Fruit fly (Drosophila melanogaster) whole organism, embryonic: ENCODE results near the gene CG45081.

ENCODE experiments used
- Bteb2 ChIP-seq: fragments of 200-800 bp; sonication (Bioruptor generic); optimal IDR thresholded peaks from 2 replicates; lab custom pipeline; 2016; ENCODE audit warnings: missing biosample characterization, missing genetic modification characterization
- CG10431 ChIP-seq: fragments of 200-800 bp; sonication (Bioruptor generic); optimal IDR thresholded peaks from 3 replicates; lab custom pipeline; 2018; ENCODE audit warnings: missing biosample characterization, mild to moderate bottlenecking, missing genetic modification characterization
- CG12769 ChIP-seq: fragments of 200-800 bp; sonication (Bioruptor generic); optimal IDR thresholded peaks from 2 replicates; lab custom pipeline; 2019; ENCODE audit warnings: missing biosample characterization, mild to moderate bottlenecking, missing genetic modification characterization, moderate library complexity
- CG13287 ChIP-seq: fragments of 200-800 bp; sonication (Bioruptor generic); IDR thresholded peaks from 2 replicates; pipeline ENCODE4 v1.3.6; 2022; ENCODE audit warnings: missing biosample characterization, missing genetic modification characterization; ENCODE audit not compliant: partially characterized antibody
- CG1602 ChIP-seq: fragments of 200-800 bp; sonication (Bioruptor generic); optimal IDR thresholded peaks from 3 replicates; lab custom pipeline; 2016; ENCODE audit warnings: missing biosample characterization, missing genetic modification characterization
- CG1603 ChIP-seq: fragments of 200-800 bp; sonication (Bioruptor generic); optimal IDR thresholded peaks from 2 replicates; lab custom pipeline; 2019; ENCODE audit warnings: missing biosample characterization, mild to moderate bottlenecking, missing genetic modification characterization, moderate library complexity
- CG2129 ChIP-seq: fragments of 200-800 bp; sonication (Bioruptor generic); IDR thresholded peaks from 2 replicates; pipeline ENCODE4 v1.3.6; 2022; ENCODE audit warnings: missing biosample characterization, missing genetic modification characterization; ENCODE audit not compliant: partially characterized antibody
- CG30431 ChIP-seq: fragments of 200-800 bp; sonication (Bioruptor generic); optimal IDR thresholded peaks from 2 replicates; lab custom pipeline; 2017; ENCODE audit warnings: missing biosample characterization, missing genetic modification characterization
- CG31441 ChIP-seq: fragments of 200-800 bp; sonication (Bioruptor generic); IDR thresholded peaks from 2 replicates; pipeline ENCODE4 v1.3.6; 2022; ENCODE audit warnings: missing biosample characterization, missing genetic modification characterization
- CG32772 ChIP-seq: fragments of 200-800 bp; sonication (Bioruptor generic); IDR thresholded peaks from 2 replicates; pipeline ENCODE4 v1.3.6; 2022; ENCODE audit warnings: missing biosample characterization, missing genetic modification characterization
- CG4404 ChIP-seq: fragments of 200-800 bp; sonication (Bioruptor generic); IDR thresholded peaks from 2 replicates; pipeline ENCODE4 v1.3.6; 2022; ENCODE audit warnings: missing biosample characterization, missing genetic modification characterization
- CG4617 ChIP-seq: fragments of 200-800 bp; sonication (Bioruptor generic); optimal IDR thresholded peaks from 3 replicates; lab custom pipeline; 2016; ENCODE audit warnings: missing biosample characterization, missing genetic modification characterization, borderline replicate concordance
- CG4707 ChIP-seq: fragments of 200-800 bp; sonication (Bioruptor generic); optimal IDR thresholded peaks from 2 replicates; lab custom pipeline; 2018; ENCODE audit warnings: missing biosample characterization, mild to moderate bottlenecking, missing genetic modification characterization, moderate library complexity
- CG4820 ChIP-seq: fragments of 200-800 bp; sonication (Bioruptor generic); optimal IDR thresholded peaks from 3 replicates; lab custom pipeline; 2016; ENCODE audit warnings: missing biosample characterization, missing genetic modification characterization
- CG6689 ChIP-seq: fragments of 200-800 bp; sonication (Bioruptor generic); IDR thresholded peaks from 2 replicates; pipeline ENCODE4 v1.3.6; 2022; ENCODE audit warnings: missing biosample characterization, missing genetic modification characterization
- CG7372 ChIP-seq: fragments of 200-800 bp; sonication (Bioruptor generic); IDR thresholded peaks from 2 replicates; pipeline ENCODE4 v1.3.6; 2022; ENCODE audit warnings: missing biosample characterization, missing genetic modification characterization
- Chrac-16 ChIP-seq: fragments of 200-800 bp; sonication (Bioruptor generic); optimal IDR thresholded peaks from 3 replicates; lab custom pipeline; 2016; ENCODE audit warnings: missing biosample characterization, missing genetic modification characterization
- Drgx ChIP-seq: fragments of 200-800 bp; sonication (Bioruptor generic); IDR thresholded peaks from 2 replicates; pipeline ENCODE4 v1.3.6; 2022; ENCODE audit warnings: missing biosample characterization, missing genetic modification characterization
- E2f1 ChIP-seq: fragments of 200-800 bp; sonication (Bioruptor generic); IDR thresholded peaks from 2 replicates; pipeline ENCODE4 v1.3.6; 2022; ENCODE audit warnings: missing biosample characterization, missing genetic modification characterization
- HHEX ChIP-seq: fragments of 200-800 bp; sonication (Bioruptor generic); optimal IDR thresholded peaks from 3 replicates; lab custom pipeline; 2017; ENCODE audit warnings: missing biosample characterization, mild to moderate bottlenecking, missing genetic modification characterization, missing genetic modification reagents
- NK7.1 ChIP-seq: fragments of 200-800 bp; sonication (Bioruptor generic); optimal IDR thresholded peaks from 3 replicates; lab custom pipeline; 2016; ENCODE audit warnings: missing biosample characterization, missing genetic modification characterization
- Ptx1 ChIP-seq: fragments of 200-800 bp; sonication (Bioruptor generic); IDR thresholded peaks from 2 replicates; pipeline ENCODE4 v1.3.6; 2022; ENCODE audit warnings: missing biosample characterization, missing genetic modification characterization
- Side ChIP-seq: fragments of 200-800 bp; sonication (Bioruptor generic); optimal IDR thresholded peaks from 2 replicates; lab custom pipeline; 2016; ENCODE audit warnings: missing biosample characterization, missing genetic modification characterization
- TFAM ChIP-seq: fragments of 200-800 bp; sonication (Bioruptor generic); optimal IDR thresholded peaks from 2 replicates; lab custom pipeline; 2017; ENCODE audit warnings: missing biosample characterization, missing genetic modification characterization, inconsistent platforms
- Trl ChIP-seq, 3 experiments: fragments of >200 bp in 2 of 3; fragments of 200-800 bp in 1 of 3; sonication (Bioruptor generic) in 1 of 3; optimal IDR thresholded peaks; 2 replicates in 1 of 3; 3 replicates in 2 of 3; lab custom pipeline; 2016 to 2017; ENCODE audit warnings: missing biosample characterization in 1 of 3, missing genetic modification characterization in 1 of 3
- ase ChIP-seq: fragments of 200-800 bp; sonication (Bioruptor generic); IDR thresholded peaks from 3 replicates; pipeline ENCODE4 v1.3.6; 2022; ENCODE audit warnings: missing biosample characterization, missing genetic modification characterization
- ash1 ChIP-seq: fragments of 200-800 bp; sonication (Bioruptor generic); optimal IDR thresholded peaks from 2 replicates; lab custom pipeline; 2018; ENCODE audit warnings: missing biosample characterization, mild to moderate bottlenecking, missing genetic modification characterization
- chm ChIP-seq: fragments of 200-800 bp; sonication (Bioruptor generic); IDR thresholded peaks from 2 replicates; pipeline ENCODE4 v1.3.6; 2022; ENCODE audit warnings: missing biosample characterization, missing genetic modification characterization
- dati ChIP-seq: fragments of 200-800 bp; sonication (Bioruptor generic); IDR thresholded peaks from 2 replicates; pipeline ENCODE4 v1.3.6; 2022; ENCODE audit warnings: missing biosample characterization, missing genetic modification characterization
- gce ChIP-seq: fragments of 200-800 bp; sonication (Bioruptor generic); IDR thresholded peaks from 3 replicates; pipeline ENCODE4 v1.3.6; 2022; ENCODE audit warnings: missing biosample characterization, missing genetic modification characterization
- hkb ChIP-seq, 2 experiments: fragments of 200-800 bp in 1 of 2; fragments of >200 bp in 1 of 2; sonication (Bioruptor generic) in 1 of 2; IDR thresholded peaks in 1 of 2; optimal IDR thresholded peaks in 1 of 2; 2 replicates each; pipeline versions ENCODE4 v1.3.6 to Lab custom; 2017 to 2022; ENCODE audit warnings: missing biosample characterization in 1 of 2, missing genetic modification characterization in 1 of 2
- knrl ChIP-seq: fragments of 200-800 bp; sonication (Bioruptor generic); IDR thresholded peaks from 3 replicates; pipeline ENCODE4 v1.3.6; 2022; ENCODE audit warnings: missing biosample characterization, missing genetic modification characterization; ENCODE audit not compliant: partially characterized antibody
- lab ChIP-seq: fragments of 200-800 bp; sonication (Bioruptor generic); optimal IDR thresholded peaks from 3 replicates; lab custom pipeline; 2017; ENCODE audit warnings: missing biosample characterization, missing genetic modification characterization, mild to moderate bottlenecking, moderate library complexity, missing genetic modification reagents
- lmd ChIP-seq: fragments of 200-800 bp; sonication (Bioruptor generic); IDR thresholded peaks from 2 replicates; pipeline ENCODE4 v1.3.6; 2022; ENCODE audit warnings: missing biosample characterization, missing genetic modification characterization
- nau ChIP-seq: fragments of 200-800 bp; sonication (Bioruptor generic); optimal IDR thresholded peaks from 3 replicates; lab custom pipeline; 2017; ENCODE audit warnings: missing biosample characterization, mild to moderate bottlenecking, missing genetic modification characterization, missing genetic modification reagents
- nmo ChIP-seq: fragments of 200-800 bp; sonication (Bioruptor generic); optimal IDR thresholded peaks from 2 replicates; lab custom pipeline; 2018; ENCODE audit warnings: missing biosample characterization, mild to moderate bottlenecking, missing genetic modification characterization, moderate library complexity
- org-1 ChIP-seq: fragments of 200-800 bp; sonication (Bioruptor generic); optimal IDR thresholded peaks from 2 replicates; lab custom pipeline; 2017; ENCODE audit warnings: missing biosample characterization, missing genetic modification characterization
- pan ChIP-seq, 4 experiments: fragments of >200 bp in 3 of 4; fragments of 200-800 bp in 1 of 4; sonication (Bioruptor generic) in 1 of 4; optimal IDR thresholded peaks in 3 of 4; IDR thresholded peaks in 1 of 4; 2 replicates each; pipeline versions ENCODE4 v1.3.6 to Lab custom; 2017 to 2022; ENCODE audit warnings: missing biosample characterization in 2 of 4, missing genetic modification characterization in 2 of 4, mixed read lengths in 1 of 4
- prd ChIP-seq, 3 experiments: fragments of >200 bp in 2 of 3; fragments of 200-800 bp in 1 of 3; sonication (Bioruptor generic) in 1 of 3; optimal IDR thresholded peaks in 2 of 3; IDR thresholded peaks in 1 of 3; 2 replicates in 2 of 3; 3 replicates in 1 of 3; pipeline versions ENCODE4 v1.3.6 to Lab custom; 2017 to 2022; ENCODE audit warnings: missing biosample characterization in 1 of 3, missing genetic modification characterization in 1 of 3
- pros ChIP-seq: fragments of 200-800 bp; sonication (Bioruptor generic); optimal IDR thresholded peaks from 3 replicates; lab custom pipeline; 2019; ENCODE audit warnings: missing biosample characterization, mild to moderate bottlenecking, missing genetic modification characterization, moderate library complexity
- run ChIP-seq: fragments of 200-800 bp; sonication (Bioruptor generic); optimal IDR thresholded peaks from 3 replicates; lab custom pipeline; 2018; ENCODE audit warnings: missing biosample characterization, mild to moderate bottlenecking, missing genetic modification characterization
- schlank ChIP-seq: fragments of 200-800 bp; sonication (Bioruptor generic); optimal IDR thresholded peaks from 2 replicates; lab custom pipeline; 2018; ENCODE audit warnings: missing biosample characterization, mild to moderate bottlenecking, missing genetic modification characterization
- sens ChIP-seq: fragments of 200-800 bp; sonication (Bioruptor generic); peaks from one replicate; lab custom pipeline; 2016; ENCODE audit warnings: missing biosample characterization, missing genetic modification characterization
- tgo ChIP-seq: fragments of 200-800 bp; sonication (Bioruptor generic); IDR thresholded peaks from 3 replicates; pipeline ENCODE4 v1.3.6; 2022; ENCODE audit warnings: missing biosample characterization, missing genetic modification characterization
- tio ChIP-seq: fragments of 200-800 bp; sonication (Bioruptor generic); optimal IDR thresholded peaks from 2 replicates; lab custom pipeline; 2017; ENCODE audit warnings: missing biosample characterization, missing genetic modification characterization, inconsistent platforms
- zfh2 ChIP-seq: fragments of 200-800 bp; sonication (Bioruptor generic); optimal IDR thresholded peaks from 2 replicates; lab custom pipeline; 2016; ENCODE audit warnings: missing biosample characterization, missing genetic modification characterization

The CG45081 gene

DNA sequence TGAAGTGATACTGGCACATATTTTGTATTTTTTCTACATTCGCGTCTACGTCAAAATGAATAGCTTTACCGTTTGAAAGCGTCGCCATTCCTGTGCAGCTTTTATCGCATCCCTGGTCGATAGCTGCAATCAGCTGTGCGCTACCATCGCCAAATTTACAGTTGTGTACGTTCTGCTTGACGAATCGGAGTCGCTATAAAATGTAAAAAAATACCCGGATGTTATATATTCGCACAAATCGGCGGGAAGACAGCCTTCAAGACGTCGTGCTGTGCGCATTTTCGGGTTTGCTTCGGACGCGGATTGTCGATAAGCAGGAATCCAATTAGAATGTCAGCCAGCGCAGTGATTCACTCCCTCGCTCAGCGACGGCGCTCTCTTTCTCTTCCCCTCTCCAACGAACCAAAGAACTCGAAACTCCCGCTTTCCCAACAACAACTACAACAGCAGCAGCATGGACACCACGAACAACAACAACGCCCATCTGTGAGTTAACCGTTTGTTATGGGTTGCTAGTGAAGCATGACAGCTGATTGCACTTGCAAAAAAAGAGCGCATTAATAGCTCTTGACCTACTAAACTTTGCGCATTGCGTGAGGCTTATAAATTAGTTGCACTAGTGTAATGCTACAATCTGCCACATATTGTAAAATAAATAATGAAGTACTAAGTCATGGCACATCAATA lies 28.9 kb downstream of the CG45081 start (continued):
- peak; percentile 55 for TF ChIP-seq pros (GFP tag; lab: Kevin White, UChicago)
- TF ChIP-seq CG10431 (GFP tag; lab: Kevin White, UChicago) = no peak
- no peak for TF ChIP-seq nau (GFP tag; lab: Kevin White, UChicago)
- TF ChIP-seq Side (GFP tag; lab: Kevin White, UChicago) = no peak
- peak; percentile 20 for TF ChIP-seq CG4617 (GFP tag; lab: Kevin White, UChicago)
- TF ChIP-seq knrl (GFP tag; lab: Robert Waterston, UW) = no peak; the same call in 2 of the 3 replicates
- no peak for TF ChIP-seq chm (GFP tag; lab: Robert Waterston, UW)
- peak; percentile 86 for TF ChIP-seq hkb (optimal IDR thresholded peaks at IDR 0.05; lab: Kevin White, UChicago)
- TF ChIP-seq hkb (GFP tag; IDR thresholded peaks at IDR 0.05; lab: Robert Waterston, UW) = no peak
- TF ChIP-seq CG13287 (GFP tag; lab: Robert Waterston, UW) = peak; percentile 40; the same call in 1 of the 2 replicates
- no peak for TF ChIP-seq CG12769
- TF ChIP-seq CG1602 (GFP tag; lab: Kevin White, UChicago) = no peak

DNA sequence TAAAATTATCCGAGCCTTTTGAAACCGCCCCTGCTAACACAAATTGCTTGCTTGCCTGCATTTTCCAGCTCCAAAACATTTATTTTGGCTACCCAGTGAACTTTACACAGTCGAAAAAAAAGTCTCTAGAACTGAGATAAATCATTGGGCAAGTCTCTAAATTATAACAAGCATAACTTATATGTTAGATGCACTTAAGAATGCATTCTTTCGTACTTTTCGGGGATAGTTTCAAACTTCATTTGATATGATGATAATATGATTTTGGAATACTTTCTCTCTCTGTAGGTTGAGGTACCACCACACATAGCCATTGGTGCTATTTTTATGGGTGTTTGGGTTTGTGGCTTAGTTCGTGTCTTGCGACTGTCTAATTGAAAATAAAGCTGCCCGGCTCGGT lies 49.0 kb downstream of the CG45081 start:
- TF ChIP-seq gce (GFP tag; lab: Robert Waterston, UW) (no peak), schlank (tag; lab: Kevin White, UChicago) (no peak), run (tag; lab: Kevin White, UChicago) (no peak), tgo (GFP tag; lab: Robert Waterston, UW) (0 out of 3 replicates have a peak, but pooled peaks have one; percentile 25), ase (peak; percentile 19; the same call in 1 of the 3 replicates), lab (GFP tag; lab: Kevin White, UChicago) (no peak), CG4707 (GFP tag; lab: Kevin White, UChicago) (no peak), Chrac-16 (GFP tag; lab: Kevin White, UChicago) (no peak), zfh2 (GFP tag; lab: Kevin White, UChicago) (no peak), sens (GFP tag; lab: Kevin White, UChicago) (peak; percentile 84), CG6689 (GFP tag; lab: Robert Waterston, UW) (peak; percentile 40; the same call in 1 of the 2 replicates), lmd (GFP tag; lab: Robert Waterston, UW) (peak; percentile 28; the same call in 1 of the 2 replicates), CG4820 (peak; percentile 15), org-1 (no peak), CG2129 (GFP tag; lab: Robert Waterston, UW) (no peak), Drgx (peak; percentile 94), ash1 (GFP tag; lab: Kevin White, UChicago) (no peak), pan (optimal IDR thresholded peaks at IDR 0.05; lab: Kevin White, UChicago) (no peak), pan (GFP tag; optimal IDR thresholded peaks at IDR 0.05 in 1 of 2, IDR thresholded peaks at IDR 0.05 in 1 of 2) (no peak), HHEX (GFP tag; lab: Kevin White, UChicago) (no peak), tio (GFP tag; lab: Kevin White, UChicago) (peak; percentile 35), Trl (optimal IDR thresholded peaks at IDR 0.05; lab: Kevin White, UChicago) (no peak), Trl (GFP tag; optimal IDR thresholded peaks at IDR 0.05; lab: Kevin White, UChicago) (peak; percentile 6), prd (optimal IDR thresholded peaks at IDR 0.05; lab: Kevin White, UChicago) (no peak), prd (GFP tag; IDR thresholded peaks at IDR 0.05; lab: Robert Waterston, UW) (peak; percentile 52; the same call in 2 of the 3 replicates), NK7.1 (no peak), dati (GFP tag; lab: Robert Waterston, UW) (no peak), CG30431 (GFP tag; lab: Kevin White, UChicago) (peak; percentile 5), CG1603 (tag; lab: Kevin White, UChicago) (no peak), E2f1 (GFP tag; lab: Robert Waterston, UW) (0 out of 2 replicates have a peak, but pooled peaks have one; percentile 25), Ptx1 (peak; percentile 12; the same call in 1 of the 2 replicates), Bteb2 (GFP tag; lab: Kevin White, UChicago) (no peak), CG4404 (GFP tag; lab: Robert Waterston, UW) (peak; percentile 49; the same call in 1 of the 2 replicates), CG31441 (no peak), nmo (GFP tag; lab: Kevin White, UChicago) (peak; percentile 36), TFAM (GFP tag; lab: Kevin White, UChicago) (no peak), CG7372 (GFP tag; lab: Robert Waterston, UW) (no peak), CG32772 (peak; percentile 41; the same call in 1 of the 2 replicates)
